Fruit fly (Drosophila melanogaster): ENCODE results near the gene Cog8.

Cog8 gene

dm6 chr2L:11471979-11472514 is 26.7 kb downstream of the Cog8 start (continued):
- TF ChIP-seq lmd (GFP tag; IDR thresholded peaks at IDR 0.05) (peak; percentile 22; the same call in 1 of the 2 replicates), CG11696 (GFP tag; IDR thresholded peaks at IDR 0.05) (no peak), grn (GFP tag; optimal IDR thresholded peaks at IDR 0.05) (no peak), salm (tag; optimal IDR thresholded peaks at IDR 0.05) (no peak), dimm (GFP tag; IDR thresholded peaks at IDR 0.05) (no peak), D19B (GFP tag; optimal IDR thresholded peaks at IDR 0.05) (no peak), ap (GFP tag; IDR thresholded peaks at IDR 0.05) (no peak), BtbVII (GFP tag; optimal IDR thresholded peaks at IDR 0.05) (no peak), otp (GFP tag; IDR thresholded peaks at IDR 0.05) (no peak), ac (GFP tag; optimal IDR thresholded peaks at IDR 0.05) (no peak), sna (GFP tag; IDR thresholded peaks at IDR 0.05; ENCODE audit: partially characterized antibody) (no peak), eve (GFP tag; optimal IDR thresholded peaks at IDR 0.05) (peak in 1 of 2 experiments; percentile 22), CG4854 (GFP tag; optimal IDR thresholded peaks at IDR 0.05) (no peak), Bteb2 (GFP tag; optimal IDR thresholded peaks at IDR 0.05) (no peak), CG2875 (GFP tag; optimal IDR thresholded peaks at IDR 0.05) (no peak), pita (GFP tag; optimal IDR thresholded peaks at IDR 0.05) (no peak), CG13894 (tag; optimal IDR thresholded peaks at IDR 0.05) (no peak), nerfin-2 (GFP tag; IDR thresholded peaks at IDR 0.05; ENCODE audit: partially characterized antibody) (no peak), CG5953 (GFP tag; IDR thresholded peaks at IDR 0.05) (no peak), ind (GFP tag; optimal IDR thresholded peaks at IDR 0.05) (no peak), Deaf1 (tag; optimal IDR thresholded peaks at IDR 0.05) (no peak), CG12744 (GFP tag; optimal IDR thresholded peaks at IDR 0.05) (no peak), h (optimal IDR thresholded peaks at IDR 0.05) (no peak), CG16863 (GFP tag; optimal IDR thresholded peaks at IDR 0.05) (no peak), vnd (GFP tag; IDR thresholded peaks at IDR 0.05; ENCODE audit: partially characterized antibody) (no peak), CG31388 (GFP tag; optimal IDR thresholded peaks at IDR 0.05) (no peak), run (tag; optimal IDR thresholded peaks at IDR 0.05) (no peak), ara (GFP tag; IDR thresholded peaks at IDR 0.05) (peak; percentile 61; the same call in 1 of the 2 replicates), cwo (GFP tag; optimal IDR thresholded peaks at IDR 0.05) (no peak), D19A (tag; optimal IDR thresholded peaks at IDR 0.05) (peak; percentile 36), fd96Cb (tag; optimal IDR thresholded peaks at IDR 0.05) (peak; percentile 35), HLH3B (GFP tag; IDR thresholded peaks at IDR 0.05) (no peak), Bdp1 (GFP tag; optimal IDR thresholded peaks at IDR 0.05) (no peak), CG3847 (GFP tag; IDR thresholded peaks at IDR 0.05) (no peak), Hsf (GFP tag; optimal IDR thresholded peaks at IDR 0.05) (no peak), HHEX (GFP tag; optimal IDR thresholded peaks at IDR 0.05) (no peak), mirr (GFP tag; optimal IDR thresholded peaks at IDR 0.05) (no peak), ham (GFP tag; IDR thresholded peaks at IDR 0.05) (no peak), wdn (GFP tag; IDR thresholded peaks at IDR 0.05) (no peak), bigmax (GFP tag; optimal IDR thresholded peaks at IDR 0.05) (no peak), tll (GFP tag; optimal IDR thresholded peaks at IDR 0.05) (no peak), CG10321 (GFP tag; IDR thresholded peaks at IDR 0.05) (no peak), CG13287 (GFP tag; IDR thresholded peaks at IDR 0.05; ENCODE audit: partially characterized antibody) (no peak), Dek (tag; optimal IDR thresholded peaks at IDR 0.05) (no peak), gce (GFP tag; IDR thresholded peaks at IDR 0.05) (no peak), NC2α (GFP tag; optimal IDR thresholded peaks at IDR 0.05) (no peak), Kr (GFP tag; optimal IDR thresholded peaks at IDR 0.05) (no peak), NfI (GFP tag; optimal IDR thresholded peaks at IDR 0.05) (no peak), CG16813 (GFP tag; IDR thresholded peaks at IDR 0.05; ENCODE audit: partially characterized antibody) (no peak), Ravus (GFP tag; IDR thresholded peaks at IDR 0.05) (no peak), CG1233 (GFP tag; optimal IDR thresholded peaks at IDR 0.05) (peak; percentile 1)
